Worm (Caenorhabditis elegans) whole organism, late embryonic: ENCODE measurements around the gene F42H10.2.

Experiments
- C08G9.2 ChIP-seq: sonication (generic microtip); optimal IDR thresholded peaks from 2 replicates; lab custom pipeline; 2016; ENCODE audit warnings: mild to moderate bottlenecking, missing genetic modification characterization, moderate library complexity, missing compliant biosample characterization
- F13H6.1 ChIP-seq: sonication (generic microtip); optimal IDR thresholded peaks from 2 replicates; lab custom pipeline; 2016; ENCODE audit warnings: missing genetic modification characterization, missing compliant biosample characterization
- K02D7.2 ChIP-seq: sonication (generic microtip); optimal IDR thresholded peaks from 2 replicates; lab custom pipeline; 2017; ENCODE audit warnings: mild to moderate bottlenecking, missing genetic modification characterization, missing compliant biosample characterization
- K09A11.1 ChIP-seq: sonication (generic microtip); optimal IDR thresholded peaks from 2 replicates; lab custom pipeline; 2017; ENCODE audit warnings: antibody characterized with exemption, mild to moderate bottlenecking, missing genetic modification characterization, missing compliant biosample characterization; ENCODE audit not compliant: insufficient read depth
- Y22D7AL.16 ChIP-seq: sonication (generic microtip); optimal IDR thresholded peaks from 2 replicates; lab custom pipeline; 2016; ENCODE audit warnings: missing genetic modification characterization, missing compliant biosample characterization
- ama-1 ChIP-seq: fragments of 150-350 bp; optimal IDR thresholded peaks from 2 replicates; lab custom pipeline; 2014
- ceh-14 ChIP-seq: sonication (generic microtip); optimal IDR thresholded peaks from 2 replicates; lab custom pipeline; 2016; ENCODE audit warnings: missing genotype, missing genetic modification characterization, missing compliant biosample characterization
- ceh-2 ChIP-seq: sonication (generic microtip); optimal IDR thresholded peaks from 2 replicates; lab custom pipeline; 2016; ENCODE audit warnings: missing genotype, missing genetic modification characterization, missing compliant biosample characterization
- ceh-30 ChIP-seq: fragments of 150-350 bp; optimal IDR thresholded peaks from 2 replicates; lab custom pipeline; 2014; ENCODE audit warnings: missing biosample characterization, missing genetic modification characterization
- ceh-45 ChIP-seq: fragments of 200-800 bp; sonication (Bioruptor generic); IDR thresholded peaks from 2 replicates; pipeline ENCODE4 v1.3.6; 2022; ENCODE audit warnings: missing genetic modification reagents, missing genetic modification characterization, missing compliant biosample characterization
- che-1 ChIP-seq: sonication (generic microtip); optimal IDR thresholded peaks from 2 replicates; lab custom pipeline; 2016; ENCODE audit warnings: mild to moderate bottlenecking, missing genetic modification characterization, missing compliant biosample characterization
- dve-1 ChIP-seq: sonication (generic microtip); optimal IDR thresholded peaks from 2 replicates; lab custom pipeline; 2017; ENCODE audit warnings: antibody characterized with exemption, mild to moderate bottlenecking, missing genetic modification characterization, missing compliant biosample characterization
- elt-2 ChIP-seq: sonication (generic microtip); optimal IDR thresholded peaks from 2 replicates; lab custom pipeline; 2016; ENCODE audit warnings: missing genetic modification reagents, missing genetic modification characterization, missing compliant biosample characterization
- elt-4 ChIP-seq: sonication (generic microtip); optimal IDR thresholded peaks from 2 replicates; lab custom pipeline; 2016; ENCODE audit warnings: missing genetic modification characterization, missing compliant biosample characterization
- gmeb-2 ChIP-seq: sonication (generic microtip); optimal IDR thresholded peaks from 2 replicates; lab custom pipeline; 2016; ENCODE audit warnings: missing genetic modification characterization, inconsistent platforms, missing compliant biosample characterization
- hlh-13 ChIP-seq: fragments of 200-800 bp; sonication (Bioruptor generic); optimal IDR thresholded peaks from 2 replicates; lab custom pipeline; 2018; ENCODE audit warnings: mild to moderate bottlenecking, missing genetic modification characterization, missing compliant biosample characterization
- hlh-15 ChIP-seq: sonication (generic microtip); optimal IDR thresholded peaks from 2 replicates; lab custom pipeline; 2016; ENCODE audit warnings: missing genetic modification characterization, missing compliant biosample characterization
- hlh-30 ChIP-seq: sonication (generic microtip); optimal IDR thresholded peaks from 2 replicates; lab custom pipeline; 2017; ENCODE audit warnings: antibody characterized with exemption, missing genetic modification characterization, missing compliant biosample characterization; ENCODE audit not compliant: insufficient read depth
- hlh-6 ChIP-seq: sonication (generic microtip); optimal IDR thresholded peaks from 2 replicates; lab custom pipeline; 2016; ENCODE audit warnings: missing genotype, missing genetic modification characterization, missing compliant biosample characterization
- lin-11 ChIP-seq: fragments of 200-800 bp; sonication (Bioruptor generic); optimal IDR thresholded peaks from 2 replicates; lab custom pipeline; 2018; ENCODE audit warnings: mild to moderate bottlenecking, missing genetic modification characterization, missing compliant biosample characterization
- mec-3 ChIP-seq: sonication (generic microtip); optimal IDR thresholded peaks from 2 replicates; lab custom pipeline; 2016; ENCODE audit warnings: borderline replicate concordance, missing genetic modification characterization, missing compliant biosample characterization
- nhr-11 ChIP-seq: fragments of 150-350 bp; optimal IDR thresholded peaks from 2 replicates; lab custom pipeline; 2014; ENCODE audit warnings: missing biosample characterization, missing genetic modification characterization
- nhr-232 ChIP-seq: sonication (generic microtip); optimal IDR thresholded peaks from 2 replicates; lab custom pipeline; 2016; ENCODE audit warnings: missing genetic modification characterization, missing compliant biosample characterization
- odd-2 ChIP-seq: sonication (generic microtip); optimal IDR thresholded peaks from 2 replicates; lab custom pipeline; 2017; ENCODE audit warnings: antibody characterized with exemption, mild to moderate bottlenecking, missing genetic modification characterization, missing compliant biosample characterization
- pat-9 ChIP-seq: fragments of 200-800 bp; sonication (Bioruptor generic); optimal IDR thresholded peaks from 2 replicates; lab custom pipeline; 2018; ENCODE audit warnings: mild to moderate bottlenecking, missing genetic modification characterization, moderate library complexity, missing compliant biosample characterization
- pqm-1 ChIP-seq: sonication (generic microtip); optimal IDR thresholded peaks from 2 replicates; lab custom pipeline; 2016; ENCODE audit warnings: missing genetic modification characterization, missing compliant biosample characterization
- ref-2 ChIP-seq: sonication (generic microtip); optimal IDR thresholded peaks from 2 replicates; lab custom pipeline; 2016; ENCODE audit warnings: missing genetic modification characterization, missing compliant biosample characterization
- sdc-2 ChIP-seq: sonication (generic microtip); optimal IDR thresholded peaks from 2 replicates; lab custom pipeline; 2016; ENCODE audit warnings: missing genotype, missing genetic modification characterization, missing compliant biosample characterization
- sox-2 ChIP-seq: fragments of 200-800 bp; sonication (Bioruptor generic); IDR thresholded peaks from 2 replicates; pipeline ENCODE4 v1.3.6; 2022; ENCODE audit warnings: missing genetic modification reagents, missing genetic modification characterization, missing compliant biosample characterization
- sox-4 ChIP-seq: sonication (generic microtip); optimal IDR thresholded peaks from 2 replicates; lab custom pipeline; 2017; ENCODE audit warnings: mild to moderate bottlenecking, missing genetic modification characterization, inconsistent platforms, missing compliant biosample characterization
- syd-9 ChIP-seq: sonication (generic microtip); optimal IDR thresholded peaks from 2 replicates; lab custom pipeline; 2016; ENCODE audit warnings: mild to moderate bottlenecking, missing genetic modification characterization, moderate library complexity, missing compliant biosample characterization
- tbx-7 ChIP-seq: sonication (generic microtip); optimal IDR thresholded peaks from 2 replicates; lab custom pipeline; 2016; ENCODE audit warnings: missing genotype, missing genetic modification characterization, missing compliant biosample characterization
- ttx-3 ChIP-seq: sonication (generic microtip); optimal IDR thresholded peaks from 2 replicates; lab custom pipeline; 2016; ENCODE audit warnings: missing genetic modification reagents, missing genetic modification characterization, missing compliant biosample characterization
- unc-3 ChIP-seq, 2 experiments: fragments of 200-800 bp in 1 of 2; sonication (Bioruptor generic) in 1 of 2; sonication (generic microtip) in 1 of 2; conservative IDR thresholded peaks in 1 of 2; optimal IDR thresholded peaks in 1 of 2; 2 replicates each; pipeline versions ENCODE4 v1.3.6 to Lab custom; 2016 to 2022; ENCODE audit warnings: missing compliant biosample characterization in 2 of 2, missing genetic modification characterization in 2 of 2, missing genetic modification reagents in 1 of 2
- unc-42 ChIP-seq: sonication (generic microtip); optimal IDR thresholded peaks from 2 replicates; lab custom pipeline; 2016; ENCODE audit warnings: missing genotype, missing genetic modification characterization, missing compliant biosample characterization
- unc-55 ChIP-seq: sonication (generic microtip); optimal IDR thresholded peaks from 2 replicates; lab custom pipeline; 2017; ENCODE audit warnings: missing biosample characterization, missing genetic modification reagents, missing genetic modification characterization
- unc-86 ChIP-seq: sonication (generic microtip); optimal IDR thresholded peaks from 2 replicates; lab custom pipeline; 2016; ENCODE audit warnings: missing genetic modification characterization, missing compliant biosample characterization
- ztf-16 ChIP-seq: sonication (generic microtip); optimal IDR thresholded peaks from 2 replicates; lab custom pipeline; 2017; ENCODE audit warnings: missing genetic modification characterization, missing compliant biosample characterization

The F42H10.2 gene

ce11 chrIII:8446940-8447403 lies 43.4 kb upstream of the F42H10.2 start, which contains the start of gene rpn-3 (continued):
- TF ChIP-seq unc-3 (GFP tag; conservative IDR thresholded peaks at IDR 0.05; lab: Robert Waterston, UW) (no peak), unc-3 (tag; optimal IDR thresholded peaks at IDR 0.05; lab: Kevin White, UChicago) (no peak), elt-2 (tag; lab: Kevin White, UChicago) (peak; percentile 34), pat-9 (tag; lab: Kevin White, UChicago) (no peak), Y22D7AL.16 (tag; lab: Kevin White, UChicago) (no peak), ceh-45 (GFP tag; lab: Robert Waterston, UW) (no peak), ceh-2 (tag; lab: Kevin White, UChicago) (peak; percentile 55), ceh-14 (tag; lab: Kevin White, UChicago) (peak; percentile 27), ref-2 (tag; lab: Kevin White, UChicago) (peak; percentile 55), odd-2 (tag; lab: Kevin White, UChicago) (no peak), mec-3 (no peak), ztf-16 (tag; lab: Kevin White, UChicago) (no peak), hlh-30 (tag; lab: Kevin White, UChicago) (peak; percentile 46), hlh-6 (tag; lab: Kevin White, UChicago) (no peak), K09A11.1 (peak; percentile 68)

- TF ChIP-seq ceh-14 (tag; lab: Kevin White, UChicago) (no peak), sox-2 (no peak), elt-4 (tag; lab: Kevin White, UChicago) (no peak), dve-1 (tag; lab: Kevin White, UChicago) (no peak), F13H6.1 (tag; lab: Kevin White, UChicago) (no peak), tbx-7 (no peak), ceh-45 (GFP tag; lab: Robert Waterston, UW) (no peak), ztf-16 (tag; lab: Kevin White, UChicago) (no peak), gmeb-2 (no peak), pqm-1 (tag; lab: Kevin White, UChicago) (no peak), K09A11.1 (no peak), ttx-3 (tag; lab: Kevin White, UChicago) (no peak), lin-11 (tag; lab: Kevin White, UChicago) (no peak)
- TF ChIP-seq, all 69 proteins: peak for 0
Observed at ce11 chrIII:8449160-8449807, 41.1 kb upstream of the F42H10.2 start, which contains the start of gene mrpl-32. TSS of gene mrpl-32 (plus strand) at chrIII:8449757.

- TF ChIP-seq nhr-11 (tag; lab: Kevin White, UChicago) (no peak), sox-4 (tag; lab: Kevin White, UChicago) (no peak), unc-55 (GFP tag; lab: Kevin White, UChicago) (no peak), dve-1 (tag; lab: Kevin White, UChicago) (no peak), sdc-2 (tag; lab: Kevin White, UChicago) (no peak), unc-3 (GFP tag; conservative IDR thresholded peaks at IDR 0.05; lab: Robert Waterston, UW) (no peak), unc-3 (tag; optimal IDR thresholded peaks at IDR 0.05; lab: Kevin White, UChicago) (no peak), che-1 (tag; lab: Kevin White, UChicago) (no peak), gmeb-2 (no peak)
Observed at ce11 chrIII:8450494-8450893, 39.9 kb upstream of the F42H10.2 start.

- no peak for TF ChIP-seq hlh-15 (tag; lab: Kevin White, UChicago)
- TF ChIP-seq odd-2 (tag; lab: Kevin White, UChicago) = no peak
- no peak for TF ChIP-seq lin-11 (tag; lab: Kevin White, UChicago)
- no peak for TF ChIP-seq dve-1 (tag; lab: Kevin White, UChicago)
- TF ChIP-seq hlh-30 (tag; lab: Kevin White, UChicago) = no peak
- no peak for TF ChIP-seq Y22D7AL.16 (tag; lab: Kevin White, UChicago)
- no peak for TF ChIP-seq gmeb-2
- TF ChIP-seq ceh-45 (GFP tag; lab: Robert Waterston, UW) = no peak
- no peak for TF ChIP-seq C08G9.2 (tag; lab: Kevin White, UChicago)
- TF ChIP-seq hlh-13 (GFP tag; lab: Kevin White, UChicago) = no peak
- TF ChIP-seq syd-9 (tag; lab: Kevin White, UChicago) = no peak
- no peak for TF ChIP-seq unc-86 (tag; lab: Kevin White, UChicago)
- no peak for TF ChIP-seq tbx-7
- no peak for TF ChIP-seq K02D7.2 (tag; lab: Kevin White, UChicago)
- no peak for TF ChIP-seq elt-4 (tag; lab: Kevin White, UChicago)
- TF ChIP-seq unc-42 (tag; lab: Kevin White, UChicago) = no peak
- no peak for TF ChIP-seq ama-1 (lab: Kevin White, UChicago)
- TF ChIP-seq ceh-30 (tag; lab: Kevin White, UChicago) = no peak
- TF ChIP-seq mec-3 = no peak
- TF ChIP-seq nhr-232 (tag; lab: Kevin White, UChicago) = no peak
Observed at ce11 chrIII:8451181-8451580, 39.2 kb upstream of the F42H10.2 start.
